Fruit fly (Drosophila melanogaster) S2 (cell line): ENCODE results near the gene CG5866.

Source experiments
- CG8478 ChIP-seq: fragments of >200 bp; optimal IDR thresholded peaks from 2 replicates; lab custom pipeline; 2018
- CTCF ChIP-seq, 2 experiments: fragments of >200 bp; optimal IDR thresholded peaks; 2 replicates each; lab custom pipeline; 2018

dm6 chr3R:17401289-17401752, 14.2 kb upstream of the CG5866 start:
- TF ChIP-seq CG8478 (no peak), CTCF (optimal IDR thresholded peaks at IDR 0.05; lab: Kevin White, UChicago) (peak; percentile 38 to 43)
